Worm (Caenorhabditis elegans): ENCODE measurements around the gene miz-1.
A peak's percentile ranks its signal among the peaks of the same experiment; 100 is the strongest.

miz-1 gene

ce11 chrIV:10812099-10812498 lies at the start of gene miz-1:
TSS of gene miz-1 (plus strand) at chrIV:10812399.
- TF ChIP-seq lsy-2 (tag; optimal IDR thresholded peaks at IDR 0.05) (no peak), ZK546.5 (tag; optimal IDR thresholded peaks at IDR 0.05) (no peak), elt-3 (tag; optimal IDR thresholded peaks at IDR 0.05) (no peak), elt-1 (tag; optimal IDR thresholded peaks at IDR 0.05) (no peak), nhr-237 (tag; optimal IDR thresholded peaks at IDR 0.05) (no peak), nhr-21 (tag; optimal IDR thresholded peaks at IDR 0.05) (no peak), F13H6.1 (tag; optimal IDR thresholded peaks at IDR 0.05) (no peak), nhr-10 (tag; optimal IDR thresholded peaks at IDR 0.05) (no peak), zag-1 (tag; optimal IDR thresholded peaks at IDR 0.05) (no peak), lin-39 (tag; optimal IDR thresholded peaks at IDR 0.05) (no peak), ztf-4 (tag; optimal IDR thresholded peaks at IDR 0.05) (no peak), sma-9 (GFP tag; optimal IDR thresholded peaks at IDR 0.05) (no peak), sma-9 (tag; optimal IDR thresholded peaks at IDR 0.05) (no peak), mdl-1 (tag; optimal IDR thresholded peaks at IDR 0.05) (no peak)

- TF ChIP-seq egl-27 (tag; optimal IDR thresholded peaks at IDR 0.05) (no peak), sem-4 (tag; optimal IDR thresholded peaks at IDR 0.05) (no peak), ztf-11 (tag; optimal IDR thresholded peaks at IDR 0.05) (no peak), nhr-77 (tag; optimal IDR thresholded peaks at IDR 0.05) (no peak), ZK546.5 (tag; optimal IDR thresholded peaks at IDR 0.05) (no peak), elt-3 (tag; optimal IDR thresholded peaks at IDR 0.05) (no peak), lsy-2 (tag; optimal IDR thresholded peaks at IDR 0.05) (no peak), ztf-4 (tag; optimal IDR thresholded peaks at IDR 0.05) (no peak), lin-13 (GFP tag; optimal IDR thresholded peaks at IDR 0.05) (no peak), snpc-4 (tag; optimal IDR thresholded peaks at IDR 0.05) (no peak)
These were observed 48.0 kb upstream of the miz-1 start, which contains the start of gene T25B9.11 for ce11 chrIV:10764206-10764605. TSS of gene T25B9.11 (plus strand) at chrIV:10764506.

- TF ChIP-seq dmd-4 (tag; optimal IDR thresholded peaks at IDR 0.05): no peak
- no peak for TF ChIP-seq elt-1 (tag; optimal IDR thresholded peaks at IDR 0.05)
- TF ChIP-seq nhr-77 (tag; optimal IDR thresholded peaks at IDR 0.05): no peak
- no peak for TF ChIP-seq mbf-1 (tag; optimal IDR thresholded peaks at IDR 0.05)
- no peak for TF ChIP-seq nhr-12 (tag; optimal IDR thresholded peaks at IDR 0.05)
- no peak for TF ChIP-seq ztf-11 (tag; optimal IDR thresholded peaks at IDR 0.05)
These were observed 47.1 kb upstream of the miz-1 start, which contains the start of gene T25B9.12 for ce11 chrIV:10765053-10765452. TSS of gene T25B9.12 (plus strand) at chrIV:10765353.

- TF ChIP-seq lsy-2 (tag; optimal IDR thresholded peaks at IDR 0.05) (peak in 1 of 2 experiments; percentile 54), C34F6.9 (tag; optimal IDR thresholded peaks at IDR 0.05) (no peak), sma-3 (GFP tag; optimal IDR thresholded peaks at IDR 0.05) (no peak), sem-4 (tag; optimal IDR thresholded peaks at IDR 0.05) (no peak)
These were observed 46.1 kb upstream of the miz-1 start for ce11 chrIV:10766071-10766470.

ce11 chrIV:10768146-10768636 lies 44.0 kb upstream of the miz-1 start, which contains the start of gene T25B9.8:
TSS of gene T25B9.8 (minus strand) at chrIV:10768196.
- TF ChIP-seq C34F6.9 (tag; optimal IDR thresholded peaks at IDR 0.05) (peak; percentile 0), nhr-129 (tag; optimal IDR thresholded peaks at IDR 0.05) (no peak), ama-1 (optimal IDR thresholded peaks at IDR 0.05) (no peak)

ce11 chrIV:10769353-10769752 lies 42.8 kb upstream of the miz-1 start, which contains the start of gene T25B9.9:
TSS of gene T25B9.9 (plus strand) at chrIV:10769653.
- TF ChIP-seq sma-3 (GFP tag; optimal IDR thresholded peaks at IDR 0.05): no peak

- no peak for TF ChIP-seq ztf-4 (tag; optimal IDR thresholded peaks at IDR 0.05)
- no peak for TF ChIP-seq lsy-2 (tag; optimal IDR thresholded peaks at IDR 0.05)
- TF ChIP-seq ztf-1 (GFP tag; conservative IDR thresholded peaks at IDR 0.05): no peak
- TF ChIP-seq nhr-21 (tag; optimal IDR thresholded peaks at IDR 0.05): no peak
- TF ChIP-seq mab-5 (tag; optimal IDR thresholded peaks at IDR 0.05): no peak
- no peak for TF ChIP-seq elt-1 (tag; optimal IDR thresholded peaks at IDR 0.05)
- no peak for TF ChIP-seq lin-11 (tag; optimal IDR thresholded peaks at IDR 0.05)
- no peak for TF ChIP-seq ama-1 (optimal IDR thresholded peaks at IDR 0.05)
- no peak for TF ChIP-seq ZK546.5 (tag; optimal IDR thresholded peaks at IDR 0.05)
- TF ChIP-seq sma-3 (GFP tag; optimal IDR thresholded peaks at IDR 0.05): no peak
- no peak for TF ChIP-seq C34F6.9 (tag; optimal IDR thresholded peaks at IDR 0.05)
- TF ChIP-seq alr-1 (tag; optimal IDR thresholded peaks at IDR 0.05): no peak
- no peak for TF ChIP-seq egl-27 (tag; optimal IDR thresholded peaks at IDR 0.05)
- TF ChIP-seq nhr-77 (tag; optimal IDR thresholded peaks at IDR 0.05): no peak
- no peak for TF ChIP-seq sma-9 (GFP tag; optimal IDR thresholded peaks at IDR 0.05)
- TF ChIP-seq sma-9 (tag; optimal IDR thresholded peaks at IDR 0.05): no peak
These were observed 40.9 kb upstream of the miz-1 start for ce11 chrIV:10771296-10771695.
